Fruit fly (Drosophila melanogaster): ENCODE data around the gene CG2961.

Gene CG2961

dm6 chrX:10242883-10243282, 10.0 kb upstream of the CG2961 start:
- TF ChIP-seq Abd-B (GFP tag; optimal IDR thresholded peaks at IDR 0.05) (no peak), psq (GFP tag; optimal IDR thresholded peaks at IDR 0.05) (no peak), lola (GFP tag; optimal IDR thresholded peaks at IDR 0.05) (no peak), GATAd (GFP tag; optimal IDR thresholded peaks at IDR 0.05) (no peak), ey (GFP tag; optimal IDR thresholded peaks at IDR 0.05) (no peak), pan (optimal IDR thresholded peaks at IDR 0.05) (no peak), Mio (GFP tag; optimal IDR thresholded peaks at IDR 0.05) (no peak), Rel (GFP tag; optimal IDR thresholded peaks at IDR 0.05) (no peak), Rel (tag; optimal IDR thresholded peaks at IDR 0.05) (no peak), tai (GFP tag; optimal IDR thresholded peaks at IDR 0.05) (no peak)

- TF ChIP-seq Sp1 (GFP tag; optimal IDR thresholded peaks at IDR 0.05), result no peak
- no peak for TF ChIP-seq Hr78 (GFP tag; optimal IDR thresholded peaks at IDR 0.05)
- peak in 1 of 2 experiments; percentile 6 for TF ChIP-seq foxo (GFP tag; optimal IDR thresholded peaks at IDR 0.05)
- TF ChIP-seq dmrt93B (GFP tag; optimal IDR thresholded peaks at IDR 0.05), result no peak
- no peak for TF ChIP-seq usp (GFP tag; optimal IDR thresholded peaks at IDR 0.05)
- TF ChIP-seq HLH106 (tag; optimal IDR thresholded peaks at IDR 0.05), result peak; percentile 36
- TF ChIP-seq Hnf4 (GFP tag; optimal IDR thresholded peaks at IDR 0.05), result no peak
Observed at dm6 chrX:10241919-10242318, 9.0 kb upstream of the CG2961 start.

DNA sequence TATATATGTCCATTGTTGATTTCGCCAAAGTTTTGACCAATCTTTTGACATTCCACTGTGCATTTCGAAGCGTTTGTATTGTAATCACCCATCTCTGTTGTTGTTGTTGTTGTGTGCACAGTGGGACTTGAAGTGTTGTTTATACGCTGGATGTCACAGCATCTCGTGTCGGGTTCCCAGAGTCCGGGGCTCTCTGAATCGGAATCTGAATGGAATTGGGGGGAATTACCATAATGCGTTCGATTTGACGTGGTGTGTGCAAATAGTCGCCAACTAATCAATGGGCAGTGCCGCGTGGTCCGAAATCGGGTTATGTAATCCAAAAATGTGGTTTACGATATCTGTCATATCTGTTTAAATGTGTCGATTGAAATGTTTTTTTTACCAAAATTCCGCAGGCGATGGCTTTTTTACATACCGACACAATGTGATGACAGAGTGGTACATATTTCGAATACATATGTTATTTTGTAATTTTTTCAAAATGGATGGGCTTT, 1.2 kb upstream of the CG2961 start:
- TF ChIP-seq Jra (GFP tag; optimal IDR thresholded peaks at IDR 0.05) (no peak), Rel (GFP tag; optimal IDR thresholded peaks at IDR 0.05) (no peak), Rel (tag; optimal IDR thresholded peaks at IDR 0.05) (peak; percentile 86)

DNA sequence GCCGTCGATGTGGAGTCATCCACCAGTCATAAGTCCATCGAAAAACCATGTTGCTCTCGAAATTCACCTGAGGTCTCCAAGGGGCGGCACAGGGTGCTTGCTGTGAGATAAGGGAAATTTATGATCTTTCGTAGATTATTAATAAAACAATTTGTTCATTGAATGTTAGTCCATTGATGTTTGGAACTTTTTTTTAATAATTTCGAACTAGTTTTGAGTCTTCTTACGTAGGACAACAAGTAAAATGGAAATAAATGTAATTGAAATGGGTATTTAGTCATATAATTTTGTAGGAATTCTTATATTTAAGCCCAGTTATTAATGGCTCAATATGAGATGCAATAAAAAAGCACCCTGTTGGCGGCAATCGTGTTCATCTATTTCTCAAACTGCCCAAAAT, 383 bp downstream of the CG2961 start:
- TF ChIP-seq Mio (GFP tag; optimal IDR thresholded peaks at IDR 0.05), result no peak
- TF ChIP-seq Jra (GFP tag; optimal IDR thresholded peaks at IDR 0.05), result no peak
- TF ChIP-seq Myc (optimal IDR thresholded peaks at IDR 0.05), result no peak
- no peak for TF ChIP-seq sage (GFP tag; optimal IDR thresholded peaks at IDR 0.05)
- no peak for TF ChIP-seq psq (GFP tag; optimal IDR thresholded peaks at IDR 0.05)
- TF ChIP-seq Dif (GFP tag; optimal IDR thresholded peaks at IDR 0.05; ENCODE audit: partially characterized antibody), result no peak
- TF ChIP-seq CG32264 (GFP tag; optimal IDR thresholded peaks at IDR 0.05), result no peak
- no peak for TF ChIP-seq ey (GFP tag; optimal IDR thresholded peaks at IDR 0.05)
- no peak for TF ChIP-seq Sp1 (GFP tag; optimal IDR thresholded peaks at IDR 0.05)
- no peak for TF ChIP-seq Hr78 (GFP tag; optimal IDR thresholded peaks at IDR 0.05)
- TF ChIP-seq tai (GFP tag; optimal IDR thresholded peaks at IDR 0.05), result no peak
- no peak for TF ChIP-seq dmrt93B (GFP tag; optimal IDR thresholded peaks at IDR 0.05)
- no peak for TF ChIP-seq GATAd (GFP tag; optimal IDR thresholded peaks at IDR 0.05)
- TF ChIP-seq OdsH (GFP tag; optimal IDR thresholded peaks at IDR 0.05), result peak; percentile 5
- TF ChIP-seq br (GFP tag; optimal IDR thresholded peaks at IDR 0.05), result no peak
- TF ChIP-seq rgr (GFP tag; optimal IDR thresholded peaks at IDR 0.05), result peak; percentile 20
- TF ChIP-seq h (GFP tag; optimal IDR thresholded peaks at IDR 0.05), result no peak
- no peak for TF ChIP-seq dsf (GFP tag; optimal IDR thresholded peaks at IDR 0.05; ENCODE audit: borderline replicate concordance)
- no peak for TF ChIP-seq usp (GFP tag; optimal IDR thresholded peaks at IDR 0.05)
- peak; percentile 17 for TF ChIP-seq sv (GFP tag; optimal IDR thresholded peaks at IDR 0.05)
- TF ChIP-seq Dfd (GFP tag; optimal IDR thresholded peaks at IDR 0.05), result no peak
- TF ChIP-seq Hr83 (GFP tag; optimal IDR thresholded peaks at IDR 0.05; ENCODE audit: poor library complexity, severe bottlenecking), result no peak

DNA sequence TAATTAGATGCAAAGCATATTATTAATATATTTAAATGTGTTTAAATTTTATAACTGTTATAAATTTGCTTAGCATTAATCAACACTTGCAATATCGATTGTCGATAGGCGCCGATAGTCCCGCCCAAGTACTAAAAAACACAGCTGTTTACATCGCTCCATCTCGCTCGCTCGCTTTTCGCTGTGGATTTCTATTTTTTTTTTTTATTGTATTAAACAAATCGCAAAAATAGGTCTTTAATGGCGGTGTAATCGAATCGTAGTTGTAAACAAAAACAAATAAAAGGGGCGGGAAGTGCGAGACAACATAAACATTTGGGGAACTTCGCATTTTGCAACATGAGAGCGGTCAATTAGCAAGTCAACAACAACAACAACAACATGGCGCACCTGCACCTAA, 12.9 kb downstream of the CG2961 start, which contains the start of gene CG34408:
Gene CG34408 (plus strand): TSS at position 156 of the 400 bp plus-strand sequence.
- TF ChIP-seq CG9705 (GFP tag; optimal IDR thresholded peaks at IDR 0.05), result no peak
- TF ChIP-seq sv (GFP tag; optimal IDR thresholded peaks at IDR 0.05), result no peak
- no peak for TF ChIP-seq CrebA (GFP tag; optimal IDR thresholded peaks at IDR 0.05; ENCODE audit: borderline replicate concordance)
- TF ChIP-seq OdsH (GFP tag; optimal IDR thresholded peaks at IDR 0.05), result no peak
- no peak for TF ChIP-seq h (GFP tag; optimal IDR thresholded peaks at IDR 0.05)
- TF ChIP-seq rgr (GFP tag; optimal IDR thresholded peaks at IDR 0.05), result no peak
- no peak for TF ChIP-seq ey (GFP tag; optimal IDR thresholded peaks at IDR 0.05)
- TF ChIP-seq Dif (GFP tag; optimal IDR thresholded peaks at IDR 0.05; ENCODE audit: partially characterized antibody), result no peak
- no peak for TF ChIP-seq brk (GFP tag; optimal IDR thresholded peaks at IDR 0.05)
- no peak for TF ChIP-seq CG32264 (GFP tag; optimal IDR thresholded peaks at IDR 0.05)
